Fruit fly (Drosophila melanogaster): ENCODE data around the gene Gem4c.

The Gem4c gene

DNA sequence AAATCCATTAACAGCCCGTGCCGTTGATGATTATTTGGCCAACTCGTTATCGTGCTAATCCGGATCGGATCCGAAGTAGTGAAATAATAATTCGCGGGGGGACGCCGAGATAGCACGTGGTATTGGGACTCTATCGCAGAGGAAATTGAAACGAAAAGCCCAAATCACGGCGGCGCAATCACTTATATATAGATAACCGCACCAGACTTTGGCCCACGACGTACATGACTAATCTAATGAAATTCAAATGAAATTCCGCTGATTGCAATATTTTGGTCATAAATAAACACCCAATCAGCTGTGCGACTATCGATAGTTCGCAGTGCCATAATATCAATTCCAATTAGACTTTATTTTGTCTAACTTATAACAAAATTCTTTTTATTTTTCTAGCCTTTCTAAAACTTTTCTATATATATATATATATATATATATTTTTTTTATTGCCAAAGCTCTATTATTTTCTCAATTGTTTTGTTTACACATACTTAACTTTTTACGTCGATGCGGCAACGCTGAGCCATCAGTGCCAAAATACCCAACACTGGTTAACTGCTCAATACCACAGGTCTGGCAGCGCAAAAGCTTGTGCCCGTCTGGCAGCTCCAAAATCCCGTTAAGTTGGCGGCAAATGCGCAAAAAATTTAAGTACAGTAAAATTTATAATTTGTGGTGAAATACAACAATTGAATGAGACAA is 23.7 kb downstream of the Gem4c start, which contains the start of gene CG6428 (continued):
- TF ChIP-seq CG10959 (GFP tag; IDR thresholded peaks at IDR 0.05) (no peak), Abd-B (GFP tag; optimal IDR thresholded peaks at IDR 0.05) (peak; percentile 8), CG12659 (GFP tag; optimal IDR thresholded peaks at IDR 0.05) (peak; percentile 64), dati (GFP tag; IDR thresholded peaks at IDR 0.05) (no peak), CG13296 (GFP tag; optimal IDR thresholded peaks at IDR 0.05) (peak; percentile 57), sim (GFP tag; IDR thresholded peaks at IDR 0.05) (no peak), Dip2 (GFP tag; IDR thresholded peaks at IDR 0.05) (no peak), vvl (GFP tag; IDR thresholded peaks at IDR 0.05) (peak; percentile 71), unpg (GFP tag; optimal IDR thresholded peaks at IDR 0.05) (peak; percentile 32), Doc3 (GFP tag; IDR thresholded peaks at IDR 0.05; ENCODE audit: partially characterized antibody) (peak; percentile 57; the same call in 1 of the 3 replicates), sug (tag; optimal IDR thresholded peaks at IDR 0.05) (peak; percentile 99), CG8924 (tag; optimal IDR thresholded peaks at IDR 0.05) (peak; percentile 42), CG3281 (GFP tag; optimal IDR thresholded peaks at IDR 0.05) (peak; percentile 16), CG8089 (GFP tag; optimal IDR thresholded peaks at IDR 0.05) (peak; percentile 2), Dfd (GFP tag; optimal IDR thresholded peaks at IDR 0.05) (no peak), Atf-2 (GFP tag; optimal IDR thresholded peaks at IDR 0.05) (no peak), CG17385 (GFP tag; optimal IDR thresholded peaks at IDR 0.05) (peak; percentile 5), sens (GFP tag) (no peak), CG33557 (GFP tag; optimal IDR thresholded peaks at IDR 0.05) (peak; percentile 10), CG4282 (GFP tag; optimal IDR thresholded peaks at IDR 0.05) (no peak), sima (GFP tag; optimal IDR thresholded peaks at IDR 0.05) (no peak), CG17328 (GFP tag; IDR thresholded peaks at IDR 0.05) (no peak), Opbp (GFP tag; IDR thresholded peaks at IDR 0.05; ENCODE audit: partially characterized antibody) (0 out of 3 replicates have a peak, but pooled peaks have one; percentile 57), Jarid2 (GFP tag; optimal IDR thresholded peaks at IDR 0.05) (no peak), odd (GFP tag; optimal IDR thresholded peaks at IDR 0.05) (no peak), CG9797 (GFP tag; optimal IDR thresholded peaks at IDR 0.05) (peak; percentile 28), tio (GFP tag; optimal IDR thresholded peaks at IDR 0.05) (no peak), CG2120 (GFP tag; optimal IDR thresholded peaks at IDR 0.05) (peak; percentile 56), CG8290 (GFP tag; optimal IDR thresholded peaks at IDR 0.05) (peak; percentile 21), CG8290 (tag; optimal IDR thresholded peaks at IDR 0.05) (peak in 1 of 2 experiments; percentile 60), slou (GFP tag; optimal IDR thresholded peaks at IDR 0.05) (no peak), oc (tag; optimal IDR thresholded peaks at IDR 0.05) (no peak), CG14667 (GFP tag; IDR thresholded peaks at IDR 0.05) (no peak), Side (GFP tag; optimal IDR thresholded peaks at IDR 0.05) (no peak), stc (GFP tag; IDR thresholded peaks at IDR 0.05) (no peak), PHDP (tag; optimal IDR thresholded peaks at IDR 0.05) (peak; percentile 31), CG8281 (tag; optimal IDR thresholded peaks at IDR 0.05) (no peak), CG15073 (GFP tag; optimal IDR thresholded peaks at IDR 0.05) (no peak), CG8478 (optimal IDR thresholded peaks at IDR 0.05) (no peak), HLH4C (GFP tag; IDR thresholded peaks at IDR 0.05; ENCODE audit: partially characterized antibody) (peak; percentile 56; the same call in 2 of the 3 replicates), Drgx (GFP tag; IDR thresholded peaks at IDR 0.05) (no peak), CG17612 (GFP tag; IDR thresholded peaks at IDR 0.05) (no peak), Dip3 (GFP tag; optimal IDR thresholded peaks at IDR 0.05) (no peak), luna (GFP tag; optimal IDR thresholded peaks at IDR 0.05) (no peak), ewg (GFP tag; optimal IDR thresholded peaks at IDR 0.05) (no peak), HHEX (GFP tag; optimal IDR thresholded peaks at IDR 0.05) (peak; percentile 39), bowl (GFP tag; IDR thresholded peaks at IDR 0.05) (no peak), vfl (GFP tag; optimal IDR thresholded peaks at IDR 0.05) (no peak), Hr78 (GFP tag; optimal IDR thresholded peaks at IDR 0.05) (no peak), CG3847 (GFP tag; IDR thresholded peaks at IDR 0.05) (peak; percentile 93), Meics (GFP tag; optimal IDR thresholded peaks at IDR 0.05) (peak; percentile 20)
